Worm (Caenorhabditis elegans): ENCODE measurements around the gene Y37E11AL.12.

DNA sequence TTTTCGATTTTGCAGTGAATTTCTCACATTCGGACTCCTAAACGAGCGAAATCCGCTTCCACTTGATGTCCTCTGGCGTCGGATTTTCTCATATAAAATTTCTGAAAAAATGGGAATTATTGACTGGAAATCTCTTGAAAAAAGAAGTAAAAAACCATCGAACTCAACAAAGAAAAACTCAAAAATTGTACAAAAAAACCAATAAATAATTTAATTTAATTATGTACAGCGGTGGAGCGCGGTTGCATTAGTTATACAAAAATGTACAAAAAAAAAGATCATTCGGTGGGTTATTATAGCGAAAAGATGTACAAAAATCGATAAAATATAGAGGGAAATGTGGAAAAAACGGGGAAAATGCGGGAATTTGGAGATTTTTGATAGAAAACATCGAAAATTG lies 20.9 kb upstream of the Y37E11AL.12 start, which contains the start of gene Y37E11AM.4:
- TF ChIP-seq ets-4 (tag; optimal IDR thresholded peaks at IDR 0.05) (no peak), fkh-10 (GFP tag; optimal IDR thresholded peaks at IDR 0.05) (no peak), elt-4 (tag; optimal IDR thresholded peaks at IDR 0.05) (no peak), tbx-2 (tag; optimal IDR thresholded peaks at IDR 0.05) (no peak), pqm-1 (tag; optimal IDR thresholded peaks at IDR 0.05) (no peak), ceh-34 (tag; optimal IDR thresholded peaks at IDR 0.05) (no peak), ceh-18 (tag; optimal IDR thresholded peaks at IDR 0.05) (no peak), dmd-4 (tag; optimal IDR thresholded peaks at IDR 0.05; ENCODE audit: borderline replicate concordance) (no peak), ceh-31 (tag; optimal IDR thresholded peaks at IDR 0.05) (no peak), eyg-1 (tag; optimal IDR thresholded peaks at IDR 0.05) (no peak), fax-1 (tag; optimal IDR thresholded peaks at IDR 0.05) (no peak), K02D7.2 (tag; optimal IDR thresholded peaks at IDR 0.05) (no peak)

Data from whole organism, late embryonic.